Worm (Caenorhabditis elegans) whole organism, L4 larva: ENCODE data around the gene F21H7.2.

Source experiments
- F37D6.2 ChIP-seq: sonication (generic microtip); optimal IDR thresholded peaks from 2 replicates; lab custom pipeline; 2016; ENCODE audit warnings: mild to moderate bottlenecking, missing genetic modification characterization, missing compliant biosample characterization
- R02D3.7 ChIP-seq: fragments of 150-350 bp; sonication (generic microtip); optimal IDR thresholded peaks from 3 replicates; lab custom pipeline; 2014; ENCODE audit warnings: missing biosample characterization, missing genetic modification characterization
- T20F7.1 ChIP-seq: fragments of 200-800 bp; sonication (Bioruptor generic); optimal IDR thresholded peaks from 2 replicates; lab custom pipeline; 2018; ENCODE audit warnings: mild to moderate bottlenecking, missing genetic modification characterization, missing compliant biosample characterization
- Y105C5A.15 ChIP-seq: fragments of 200-800 bp; sonication (Bioruptor generic); IDR thresholded peaks from 2 replicates; pipeline ENCODE4 v1.3.6; 2022; ENCODE audit warnings: missing genetic modification characterization, missing compliant biosample characterization
- ZK337.2 ChIP-seq: fragments of 200-800 bp; sonication (Bioruptor generic); IDR thresholded peaks from 2 replicates; pipeline ENCODE4 v1.3.6; 2022; ENCODE audit warnings: missing genetic modification reagents, missing genetic modification characterization, missing compliant biosample characterization
- ceh-28 ChIP-seq: fragments of 150-350 bp; optimal IDR thresholded peaks from 2 replicates; lab custom pipeline; 2014; ENCODE audit warnings: missing biosample characterization, missing genetic modification reagents, missing genetic modification characterization
- ceh-82 ChIP-seq: sonication (generic microtip); optimal IDR thresholded peaks from 2 replicates; lab custom pipeline; 2017; ENCODE audit warnings: missing biosample characterization, missing genetic modification characterization
- ces-1 ChIP-seq: fragments of 150-350 bp; sonication (generic microtip); optimal IDR thresholded peaks from 4 replicates; lab custom pipeline; 2014; ENCODE audit warnings: missing biosample characterization, missing genetic modification reagents, missing genetic modification characterization
- cey-2 ChIP-seq: sonication (generic microtip); optimal IDR thresholded peaks from 3 replicates; lab custom pipeline; 2017; ENCODE audit warnings: missing genetic modification characterization, mild to moderate bottlenecking, missing compliant biosample characterization, antibody characterized with exemption, borderline replicate concordance; ENCODE audit not compliant: insufficient read depth
- daf-16 ChIP-seq, 3 experiments: sonication (generic microtip); optimal IDR thresholded peaks; 2 replicates each; lab custom pipeline; 2016 to 2017; ENCODE audit warnings: missing genetic modification characterization in 3 of 3, missing genetic modification reagents in 3 of 3, mild to moderate bottlenecking in 2 of 3, missing compliant biosample characterization in 2 of 3, missing biosample characterization in 1 of 3, moderate library complexity in 1 of 3
- duxl-1 ChIP-seq: sonication (generic microtip); optimal IDR thresholded peaks from 2 replicates; lab custom pipeline; 2016; ENCODE audit warnings: mild to moderate bottlenecking, missing genetic modification characterization, moderate library complexity, missing compliant biosample characterization; ENCODE audit not compliant: poor library complexity
- egl-27 ChIP-seq: sonication (generic microtip); optimal IDR thresholded peaks from 3 replicates; lab custom pipeline; 2017; ENCODE audit warnings: missing biosample characterization, missing genetic modification reagents, missing genetic modification characterization
- fkh-10 ChIP-seq: fragments of 150-350 bp; optimal IDR thresholded peaks from 2 replicates; lab custom pipeline; 2014; ENCODE audit warnings: missing biosample characterization, missing genetic modification reagents, missing genetic modification characterization
- lim-7 ChIP-seq: fragments of 200-800 bp; sonication (Bioruptor generic); IDR thresholded peaks from 2 replicates; pipeline ENCODE4 v1.3.6; 2022; ENCODE audit warnings: missing genetic modification characterization, missing compliant biosample characterization
- lin-38 ChIP-seq: fragments of 200-800 bp; sonication (Bioruptor generic); IDR thresholded peaks from 2 replicates; pipeline ENCODE4 v1.3.6; 2022; ENCODE audit warnings: missing genetic modification reagents, missing genetic modification characterization, missing compliant biosample characterization
- lsy-2 ChIP-seq, 2 experiments: fragments of 150-350 bp in 1 of 2; sonication (generic microtip) in 1 of 2; optimal IDR thresholded peaks; 2 replicates each; lab custom pipeline; 2014 to 2017; ENCODE audit warnings: missing biosample characterization in 2 of 2, missing genetic modification characterization in 2 of 2
- madf-9 ChIP-seq: fragments of 200-800 bp; sonication (Bioruptor generic); conservative IDR thresholded peaks from 2 replicates; pipeline ENCODE4 v1.3.6; 2022; ENCODE audit warnings: missing genetic modification reagents, missing genetic modification characterization, missing compliant biosample characterization
- mdl-1 ChIP-seq, 2 experiments: fragments of 150-350 bp in 1 of 2; sonication (generic microtip) in 1 of 2; optimal IDR thresholded peaks; 2 replicates each; lab custom pipeline; 2014 to 2017; ENCODE audit warnings: missing biosample characterization in 2 of 2, missing genetic modification characterization in 2 of 2
- mes-2 ChIP-seq: sonication (generic microtip); optimal IDR thresholded peaks from 2 replicates; lab custom pipeline; 2016; ENCODE audit warnings: missing genotype, mild to moderate bottlenecking, missing genetic modification characterization, missing compliant biosample characterization; ENCODE audit not compliant: poor library complexity, severe bottlenecking
- mxl-3 ChIP-seq: fragments of 200-800 bp; sonication (Bioruptor generic); optimal IDR thresholded peaks from 2 replicates; lab custom pipeline; 2018; ENCODE audit warnings: mild to moderate bottlenecking, missing genetic modification characterization, missing compliant biosample characterization
- nhr-102 ChIP-seq: sonication (generic microtip); optimal IDR thresholded peaks from 2 replicates; lab custom pipeline; 2016; ENCODE audit warnings: mild to moderate bottlenecking, missing genetic modification characterization, moderate library complexity, missing compliant biosample characterization
- nhr-111 ChIP-seq: fragments of 200-800 bp; sonication (Bioruptor generic); optimal IDR thresholded peaks from 2 replicates; lab custom pipeline; 2018; ENCODE audit warnings: mild to moderate bottlenecking, missing genetic modification characterization, missing compliant biosample characterization
- nhr-28 ChIP-seq: fragments of 150-350 bp; optimal IDR thresholded peaks from 2 replicates; lab custom pipeline; 2014; ENCODE audit warnings: missing biosample characterization, missing genetic modification characterization
- nhr-42 ChIP-seq: fragments of 200-800 bp; sonication (Bioruptor generic); IDR thresholded peaks from 2 replicates; pipeline ENCODE4 v1.3.6; 2022; ENCODE audit warnings: missing genetic modification characterization, missing compliant biosample characterization
- rbr-2 ChIP-seq: sonication (generic microtip); optimal IDR thresholded peaks from 2 replicates; lab custom pipeline; 2016; ENCODE audit warnings: missing genotype, missing genetic modification characterization, missing compliant biosample characterization
- sdz-12 ChIP-seq: fragments of 200-800 bp; sonication (Bioruptor generic); optimal IDR thresholded peaks from 2 replicates; lab custom pipeline; 2018; ENCODE audit warnings: mild to moderate bottlenecking, missing genetic modification characterization, missing compliant biosample characterization
- skn-1 ChIP-seq: fragments of 150-350 bp; optimal IDR thresholded peaks from 2 replicates; lab custom pipeline; 2014; ENCODE audit warnings: missing biosample characterization, missing genetic modification characterization
- snpc-4 ChIP-seq: fragments of 150-350 bp; optimal IDR thresholded peaks from 2 replicates; lab custom pipeline; 2014; ENCODE audit warnings: missing biosample characterization, missing genetic modification characterization
- spr-1 ChIP-seq: sonication (generic microtip); optimal IDR thresholded peaks from 2 replicates; lab custom pipeline; 2016; ENCODE audit warnings: mild to moderate bottlenecking, missing genetic modification characterization, missing compliant biosample characterization
- spr-3 ChIP-seq: fragments of 200-800 bp; sonication (Bioruptor generic); optimal IDR thresholded peaks from 2 replicates; lab custom pipeline; 2018; ENCODE audit warnings: mild to moderate bottlenecking, missing genetic modification characterization, missing compliant biosample characterization
- unc-39 ChIP-seq: sonication (generic microtip); optimal IDR thresholded peaks from 2 replicates; lab custom pipeline; 2017; ENCODE audit warnings: missing biosample characterization, missing genetic modification characterization
- unc-62 ChIP-seq, 3 experiments: fragments of 150-350 bp in 1 of 3; sonication (generic microtip); optimal IDR thresholded peaks in 2 of 3; peaks in 1 of 3; 1 replicate in 1 of 3; 2 replicates in 2 of 3; lab custom pipeline; 2014 to 2017; ENCODE audit warnings: missing biosample characterization in 3 of 3, missing genetic modification characterization in 3 of 3, missing genetic modification reagents in 3 of 3, missing genotype in 1 of 3
- zfp-3 ChIP-seq: fragments of 200-800 bp; sonication (Bioruptor generic); conservative IDR thresholded peaks from 2 replicates; pipeline ENCODE4 v1.3.6; 2022; ENCODE audit warnings: missing genetic modification reagents, missing genetic modification characterization, missing compliant biosample characterization
- zip-11 ChIP-seq: fragments of 200-800 bp; sonication (Bioruptor generic); IDR thresholded peaks from 2 replicates; pipeline ENCODE4 v1.3.6; 2022; ENCODE audit warnings: missing genetic modification characterization, missing compliant biosample characterization

F21H7.2 gene

ce11 chrV:16269556-16269955 lies 39.8 kb upstream of the F21H7.2 start, which contains the start of the genes fbxa-2 and T13F3.8:
TSS of gene fbxa-2 (minus strand) at chrV:16269656.
TSS of gene T13F3.8 (plus strand) at chrV:16269800.
- TF ChIP-seq nhr-28 (tag; lab: Kevin White, UChicago) (peak; percentile 39), zfp-3 (0 out of 2 replicates have a peak, but pooled peaks have one; percentile 15), ZK337.2 (no peak)

ce11 chrV:16266514-16266913 lies 36.7 kb upstream of the F21H7.2 start, which contains the start of gene T13F3.4:
TSS of gene T13F3.4 (minus strand) at chrV:16266614.
- TF ChIP-seq lin-38 (GFP tag; lab: Robert Waterston, UW) = no peak
- TF ChIP-seq ceh-28 = no peak
- no peak for TF ChIP-seq nhr-102
- no peak for TF ChIP-seq R02D3.7
- no peak for TF ChIP-seq duxl-1 (tag; lab: Kevin White, UChicago)
- TF ChIP-seq, all 104 proteins: peak for 0

ce11 chrV:16259684-16260083 lies 29.9 kb upstream of the F21H7.2 start, which contains the start of gene nhr-127:
TSS of gene nhr-127 (plus strand) at chrV:16259984.
- TF ChIP-seq nhr-42 (GFP tag; lab: Robert Waterston, UW) (no peak), cey-2 (no peak), unc-39 (no peak), nhr-28 (tag; lab: Kevin White, UChicago) (no peak), ceh-82 (tag; lab: Kevin White, UChicago) (no peak), egl-27 (tag; lab: Kevin White, UChicago) (no peak), fkh-10 (GFP tag; lab: Kevin White, UChicago) (no peak)

ce11 chrV:16258142-16258541 lies 28.3 kb upstream of the F21H7.2 start, which contains the start of gene nhr-218:
TSS of gene nhr-218 (plus strand) at chrV:16258442.
- TF ChIP-seq unc-62 (GFP tag; optimal IDR thresholded peaks at IDR 0.05 in 1 of 2; lab: Kevin White, UChicago) = peak in 1 of 2 experiments; percentile 33
- no peak for TF ChIP-seq unc-62 (tag; optimal IDR thresholded peaks at IDR 0.05; lab: Kevin White, UChicago)
- TF ChIP-seq mdl-1 (tag; optimal IDR thresholded peaks at IDR 0.05; lab: Kevin White, UChicago) = no peak

ce11 chrV:16256395-16256794 lies 26.6 kb upstream of the F21H7.2 start, which contains the start of gene bgnt-1.3:
TSS of gene bgnt-1.3 (minus strand) at chrV:16256495.
- TF ChIP-seq zip-11 (GFP tag; lab: Robert Waterston, UW) = no peak
- no peak for TF ChIP-seq ces-1 (GFP tag; lab: Kevin White, UChicago)
- no peak for TF ChIP-seq sdz-12 (GFP tag; lab: Kevin White, UChicago)
- no peak for TF ChIP-seq daf-16 (GFP tag; optimal IDR thresholded peaks at IDR 0.05; lab: Kevin White, UChicago)
- TF ChIP-seq daf-16 (tag; optimal IDR thresholded peaks at IDR 0.05; lab: Kevin White, UChicago) = no peak
- TF ChIP-seq T20F7.1 (GFP tag; lab: Kevin White, UChicago) = no peak
- no peak for TF ChIP-seq skn-1 (tag; lab: Kevin White, UChicago)
- no peak for TF ChIP-seq spr-1 (tag; lab: Kevin White, UChicago)
- TF ChIP-seq nhr-111 (GFP tag; lab: Kevin White, UChicago) = no peak
- no peak for TF ChIP-seq unc-39
- no peak for TF ChIP-seq spr-3
- no peak for TF ChIP-seq rbr-2 (tag; lab: Kevin White, UChicago)
- TF ChIP-seq F37D6.2 (tag; lab: Kevin White, UChicago) = no peak
- no peak for TF ChIP-seq mxl-3
- no peak for TF ChIP-seq mdl-1 (tag; optimal IDR thresholded peaks at IDR 0.05; lab: Kevin White, UChicago)
- TF ChIP-seq snpc-4 = no peak
- TF ChIP-seq mes-2 = no peak
- no peak for TF ChIP-seq Y105C5A.15 (GFP tag; lab: Robert Waterston, UW)
- TF ChIP-seq lsy-2 (tag; optimal IDR thresholded peaks at IDR 0.05; lab: Kevin White, UChicago) = no peak
- TF ChIP-seq madf-9 (GFP tag; lab: Robert Waterston, UW) = no peak
- no peak for TF ChIP-seq lim-7
